Fruit fly (Drosophila melanogaster): Measurements from ENCODE around the gene CIA30.

- TF ChIP-seq ovo (GFP tag; optimal IDR thresholded peaks at IDR 0.05) = no peak
- TF ChIP-seq kay (GFP tag; ENCODE audit: borderline replicate concordance) = no peak
- TF ChIP-seq CG33017 (tag; optimal IDR thresholded peaks at IDR 0.05) = peak; percentile 73
- peak; percentile 54 for TF ChIP-seq CG14711 (tag; optimal IDR thresholded peaks at IDR 0.05)
- peak; percentile 71 for TF ChIP-seq CG7101 (tag; optimal IDR thresholded peaks at IDR 0.05)
- peak; percentile 54 for TF ChIP-seq CG7045 (GFP tag; optimal IDR thresholded peaks at IDR 0.05)
- TF ChIP-seq Crg-1 (GFP tag; optimal IDR thresholded peaks at IDR 0.05) = no peak
Observed at dm6 chr3R:29737891-29738290, 1.1 kb downstream of the CIA30 start, which contains the start of gene Gnpnat.
